Worm (Caenorhabditis elegans): Measurements from ENCODE around the gene sto-6.

ce11 chrX:11661625-11662024 lies 29.4 kb downstream of the sto-6 start, which contains the start of gene sfxn-1.5:
- no peak for TF ChIP-seq him-1 (tag; optimal IDR thresholded peaks at IDR 0.05)
- no peak for TF ChIP-seq W03F9.2 (tag; optimal IDR thresholded peaks at IDR 0.05)

All from whole organism, L4/young adult.